Worm (Caenorhabditis elegans): ENCODE results near the gene clec-202.

ce11 chrIV:17367294-17367693 lies 6.1 kb downstream of the clec-202 start, which contains the start of gene zipt-17:
- TF ChIP-seq flt-1 (GFP tag; IDR thresholded peaks at IDR 0.05): no peak
- no peak for TF ChIP-seq ztf-29 (GFP tag; IDR thresholded peaks at IDR 0.05)
